Fruit fly (Drosophila melanogaster) whole organism, embryonic: ENCODE data around the gene FucTC.

Experiments
- Aef1 ChIP-seq: fragments of 200-800 bp; sonication (Bioruptor generic); IDR thresholded peaks from 3 replicates; pipeline ENCODE4 v1.3.6; 2022; ENCODE audit warnings: missing biosample characterization, missing genetic modification characterization
- BtbVII ChIP-seq: fragments of 200-800 bp; sonication (Bioruptor generic); optimal IDR thresholded peaks from 3 replicates; lab custom pipeline; 2017; ENCODE audit warnings: missing biosample characterization, mild to moderate bottlenecking, missing genetic modification characterization
- CG10274 ChIP-seq: fragments of 200-800 bp; sonication (Bioruptor generic); optimal IDR thresholded peaks from 3 replicates; lab custom pipeline; 2017; ENCODE audit warnings: missing biosample characterization, mild to moderate bottlenecking, missing genetic modification characterization
- CG11398 ChIP-seq: fragments of 200-800 bp; sonication (Bioruptor generic); optimal IDR thresholded peaks from 2 replicates; lab custom pipeline; 2016; ENCODE audit warnings: missing biosample characterization, missing genetic modification characterization
- CG11560 ChIP-seq: fragments of 200-800 bp; sonication (Bioruptor generic); IDR thresholded peaks from 3 replicates; pipeline ENCODE4 v1.3.6; 2022; ENCODE audit warnings: missing biosample characterization, missing genetic modification characterization
- CG13624 ChIP-seq: fragments of 200-800 bp; sonication (Bioruptor generic); optimal IDR thresholded peaks from 2 replicates; lab custom pipeline; 2016; ENCODE audit warnings: missing biosample characterization, missing genetic modification characterization
- CG14441 ChIP-seq: fragments of 200-800 bp; sonication (Bioruptor generic); IDR thresholded peaks from 2 replicates; pipeline ENCODE4 v1.3.6; 2022; ENCODE audit warnings: missing biosample characterization, missing genetic modification characterization
- CG14860 ChIP-seq: fragments of 200-800 bp; sonication (Bioruptor generic); IDR thresholded peaks from 3 replicates; pipeline ENCODE4 v1.3.6; 2022; ENCODE audit warnings: missing biosample characterization, missing genetic modification characterization; ENCODE audit not compliant: partially characterized antibody
- CG15073 ChIP-seq: fragments of 200-800 bp; sonication (Bioruptor generic); optimal IDR thresholded peaks from 2 replicates; lab custom pipeline; 2016; ENCODE audit warnings: missing biosample characterization, missing genetic modification characterization
- CG1792 ChIP-seq: fragments of 200-800 bp; sonication (Bioruptor generic); optimal IDR thresholded peaks from 2 replicates; lab custom pipeline; 2016; ENCODE audit warnings: missing biosample characterization, missing genetic modification characterization
- CG2712 ChIP-seq: fragments of 200-800 bp; optimal IDR thresholded peaks from 3 replicates; lab custom pipeline; 2019; ENCODE audit warnings: missing biosample characterization, mild to moderate bottlenecking, missing genetic modification characterization, moderate library complexity
- CG34376 ChIP-seq: fragments of 200-800 bp; sonication (Bioruptor generic); optimal IDR thresholded peaks from 2 replicates; lab custom pipeline; 2018; ENCODE audit warnings: missing biosample characterization, mild to moderate bottlenecking, missing genetic modification characterization
- CG34422 ChIP-seq: fragments of 200-800 bp; sonication (Bioruptor generic); IDR thresholded peaks from 3 replicates; pipeline ENCODE4 v1.3.6; 2022; ENCODE audit warnings: missing biosample characterization, missing genetic modification characterization
- CG4820 ChIP-seq: fragments of 200-800 bp; sonication (Bioruptor generic); optimal IDR thresholded peaks from 3 replicates; lab custom pipeline; 2016; ENCODE audit warnings: missing biosample characterization, missing genetic modification characterization
- CG7928 ChIP-seq: fragments of 200-800 bp; sonication (Bioruptor generic); optimal IDR thresholded peaks from 2 replicates; lab custom pipeline; 2017; ENCODE audit warnings: missing biosample characterization, mild to moderate bottlenecking, missing genetic modification characterization
- CG7987 ChIP-seq: fragments of 200-800 bp; sonication (Bioruptor generic); optimal IDR thresholded peaks from 2 replicates; lab custom pipeline; 2018; ENCODE audit warnings: missing biosample characterization, mild to moderate bottlenecking, missing genetic modification characterization, moderate library complexity
- CG8388 ChIP-seq: fragments of 200-800 bp; sonication (Bioruptor generic); optimal IDR thresholded peaks from 2 replicates; lab custom pipeline; 2019; ENCODE audit warnings: missing biosample characterization, mild to moderate bottlenecking, missing genetic modification characterization, moderate library complexity
- CG9797 ChIP-seq: fragments of 200-800 bp; sonication (Bioruptor generic); optimal IDR thresholded peaks from 3 replicates; lab custom pipeline; 2018; ENCODE audit warnings: missing biosample characterization, mild to moderate bottlenecking, missing genetic modification characterization
- CG9876 ChIP-seq: fragments of 200-800 bp; sonication (Bioruptor generic); optimal IDR thresholded peaks from 2 replicates; lab custom pipeline; 2016; ENCODE audit warnings: missing biosample characterization, missing genetic modification characterization
- CG9932 ChIP-seq: fragments of 200-800 bp; sonication (Bioruptor generic); IDR thresholded peaks from 2 replicates; pipeline ENCODE4 v1.3.6; 2022; ENCODE audit warnings: missing biosample characterization, missing genetic modification characterization
- CoRest ChIP-seq: fragments of 200-800 bp; sonication (Bioruptor generic); optimal IDR thresholded peaks from 3 replicates; lab custom pipeline; 2018; ENCODE audit warnings: missing biosample characterization, mild to moderate bottlenecking, missing genetic modification characterization, moderate library complexity
- D19B ChIP-seq: fragments of 200-800 bp; sonication (Bioruptor generic); optimal IDR thresholded peaks from 2 replicates; lab custom pipeline; 2017; ENCODE audit warnings: missing biosample characterization, mild to moderate bottlenecking, missing genetic modification characterization
- Dip3 ChIP-seq: fragments of 200-800 bp; sonication (Bioruptor generic); optimal IDR thresholded peaks from 3 replicates; lab custom pipeline; 2016; ENCODE audit warnings: missing biosample characterization, missing genetic modification characterization
- E2f2 ChIP-seq: fragments of 200-800 bp; sonication (Bioruptor generic); IDR thresholded peaks from 2 replicates; pipeline ENCODE4 v1.3.6; 2022; ENCODE audit warnings: missing biosample characterization, missing genetic modification characterization
- H15 ChIP-seq: fragments of 200-800 bp; sonication (Bioruptor generic); IDR thresholded peaks from 3 replicates; pipeline ENCODE4 v1.3.6; 2022; ENCODE audit warnings: missing biosample characterization, missing genetic modification characterization
- HLH54F ChIP-seq: fragments of 200-800 bp; sonication (Bioruptor generic); optimal IDR thresholded peaks from 3 replicates; lab custom pipeline; 2016; ENCODE audit warnings: missing biosample characterization, missing genetic modification characterization
- Hsf ChIP-seq: fragments of 200-800 bp; sonication (Bioruptor generic); optimal IDR thresholded peaks from 3 replicates; lab custom pipeline; 2016; ENCODE audit warnings: missing biosample characterization, missing genetic modification characterization
- Mes4 ChIP-seq: fragments of 200-800 bp; sonication (Bioruptor generic); optimal IDR thresholded peaks from 2 replicates; lab custom pipeline; 2016; ENCODE audit warnings: missing biosample characterization, missing genetic modification characterization
- Oli ChIP-seq: fragments of 200-800 bp; sonication (Bioruptor generic); optimal IDR thresholded peaks from 2 replicates; lab custom pipeline; 2018; ENCODE audit warnings: missing biosample characterization, mild to moderate bottlenecking, missing genetic modification characterization, moderate library complexity
- Opbp ChIP-seq: fragments of 200-800 bp; sonication (Bioruptor generic); IDR thresholded peaks from 3 replicates; pipeline ENCODE4 v1.3.6; 2022; ENCODE audit warnings: missing biosample characterization, missing genetic modification characterization; ENCODE audit not compliant: partially characterized antibody
- Ravus ChIP-seq: fragments of 200-800 bp; sonication (Bioruptor generic); IDR thresholded peaks from 2 replicates; pipeline ENCODE4 v1.3.6; 2022; ENCODE audit warnings: missing biosample characterization, missing genetic modification characterization
- Sin3A ChIP-seq: fragments of >200 bp; optimal IDR thresholded peaks from 2 replicates; lab custom pipeline; 2018
- Ssrp ChIP-seq: fragments of 200-800 bp; sonication (Bioruptor generic); optimal IDR thresholded peaks from 2 replicates; lab custom pipeline; 2018; ENCODE audit warnings: missing biosample characterization, mild to moderate bottlenecking, missing genetic modification characterization, moderate library complexity
- cas ChIP-seq: fragments of 200-800 bp; sonication (Bioruptor generic); IDR thresholded peaks from 2 replicates; pipeline ENCODE4 v1.3.6; 2022; ENCODE audit warnings: missing biosample characterization, missing genetic modification characterization
- caup ChIP-seq: fragments of 200-800 bp; sonication (Bioruptor generic); optimal IDR thresholded peaks from 3 replicates; lab custom pipeline; 2017; ENCODE audit warnings: missing biosample characterization, mild to moderate bottlenecking, missing genetic modification characterization, moderate library complexity; ENCODE audit not compliant: severe bottlenecking
- crp ChIP-seq, 2 experiments: fragments of 200-800 bp; sonication (Bioruptor generic); optimal IDR thresholded peaks; 2 replicates in 1 of 2; 3 replicates in 1 of 2; lab custom pipeline; 2017; ENCODE audit warnings: missing biosample characterization in 2 of 2, missing genetic modification characterization in 2 of 2, mild to moderate bottlenecking in 1 of 2, moderate library complexity in 1 of 2
- dati ChIP-seq: fragments of 200-800 bp; sonication (Bioruptor generic); IDR thresholded peaks from 2 replicates; pipeline ENCODE4 v1.3.6; 2022; ENCODE audit warnings: missing biosample characterization, missing genetic modification characterization
- disco-r ChIP-seq: fragments of 200-800 bp; sonication (Bioruptor generic); optimal IDR thresholded peaks from 2 replicates; lab custom pipeline; 2016; ENCODE audit warnings: missing biosample characterization, missing genetic modification characterization
- dmrt99B ChIP-seq: fragments of 200-800 bp; sonication (Bioruptor generic); optimal IDR thresholded peaks from 2 replicates; lab custom pipeline; 2018; ENCODE audit warnings: missing biosample characterization, mild to moderate bottlenecking, missing genetic modification characterization, moderate library complexity
- eyg ChIP-seq: fragments of 200-800 bp; sonication (Bioruptor generic); optimal IDR thresholded peaks from 3 replicates; lab custom pipeline; 2016; ENCODE audit warnings: missing biosample characterization, missing genetic modification characterization
- fd102C ChIP-seq: fragments of 200-800 bp; sonication (Bioruptor generic); optimal IDR thresholded peaks from 2 replicates; lab custom pipeline; 2018; ENCODE audit warnings: missing biosample characterization, mild to moderate bottlenecking, missing genetic modification characterization, moderate library complexity
- ken ChIP-seq: fragments of 200-800 bp; sonication (Bioruptor generic); IDR thresholded peaks from 3 replicates; pipeline ENCODE4 v1.3.6; 2022; ENCODE audit warnings: missing biosample characterization, missing genetic modification characterization
- row ChIP-seq: fragments of 200-800 bp; sonication (Bioruptor generic); IDR thresholded peaks from 3 replicates; pipeline ENCODE4 v1.3.6; 2022; ENCODE audit warnings: missing biosample characterization, missing genetic modification characterization
- seq ChIP-seq: fragments of 200-800 bp; sonication (Bioruptor generic); IDR thresholded peaks from 2 replicates; pipeline ENCODE4 v1.3.6; 2022; ENCODE audit warnings: missing biosample characterization, missing genetic modification characterization
- sisA ChIP-seq: fragments of 200-800 bp; sonication (Bioruptor generic); IDR thresholded peaks from 2 replicates; pipeline ENCODE4 v1.3.6; 2022; ENCODE audit warnings: missing biosample characterization, missing genetic modification characterization
- slbo ChIP-seq: fragments of 200-800 bp; sonication (Bioruptor generic); IDR thresholded peaks from 2 replicates; pipeline ENCODE4 v1.3.6; 2022; ENCODE audit warnings: missing biosample characterization, missing genetic modification characterization
- tap ChIP-seq: fragments of 200-800 bp; optimal IDR thresholded peaks from 3 replicates; lab custom pipeline; 2019; ENCODE audit warnings: missing biosample characterization, mild to moderate bottlenecking, missing genetic modification characterization, moderate library complexity
- tgo ChIP-seq: fragments of 200-800 bp; sonication (Bioruptor generic); IDR thresholded peaks from 3 replicates; pipeline ENCODE4 v1.3.6; 2022; ENCODE audit warnings: missing biosample characterization, missing genetic modification characterization
- zen2 ChIP-seq: fragments of 200-800 bp; sonication (Bioruptor generic); IDR thresholded peaks from 3 replicates; pipeline ENCODE4 v1.3.6; 2022; ENCODE audit warnings: missing biosample characterization, missing genetic modification characterization; ENCODE audit not compliant: partially characterized antibody

The FucTC gene

DNA sequence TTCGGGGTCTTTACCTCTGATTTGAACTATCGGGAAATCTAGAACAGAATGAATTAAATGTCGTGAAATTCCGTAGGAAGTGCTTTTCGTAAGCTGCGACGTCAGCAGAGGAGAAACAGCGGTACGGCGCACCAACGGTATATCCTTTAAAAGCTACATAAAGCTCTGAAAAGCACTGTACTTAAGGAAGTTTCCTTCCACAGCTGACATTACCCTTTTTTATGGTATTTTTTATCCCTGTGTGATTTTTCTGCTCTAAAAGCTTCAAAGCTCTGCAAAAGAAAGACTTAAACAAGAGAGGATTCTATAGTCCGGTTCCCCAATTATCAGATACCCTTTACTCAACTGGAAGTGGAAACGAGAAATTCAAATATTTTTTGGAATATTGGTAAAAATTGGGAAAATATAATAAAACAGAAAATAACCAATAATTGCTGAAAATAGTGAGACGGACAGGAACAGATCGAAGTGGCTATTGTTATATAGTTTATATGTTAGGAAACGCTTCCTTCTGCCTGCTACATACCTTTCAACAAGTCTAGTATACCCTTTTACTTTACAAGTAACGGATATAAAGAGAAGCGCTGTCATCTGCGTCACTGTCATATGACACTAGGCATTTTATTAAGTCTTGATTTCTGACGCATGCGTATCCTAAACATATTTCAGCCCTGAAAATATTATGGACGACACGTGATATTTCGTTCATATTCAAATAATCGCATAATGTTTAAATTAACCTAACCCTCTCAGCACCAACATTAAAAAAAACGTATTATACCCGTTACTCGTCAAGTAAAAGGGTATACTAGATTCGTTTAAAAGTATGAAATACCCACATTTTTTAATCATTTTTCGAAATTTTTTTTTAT is 6.3 kb downstream of the FucTC start, which contains the start of the genes stnA and stnB (continued):
- TF ChIP-seq H15 (GFP tag; lab: Robert Waterston, UW), result 0 out of 3 replicates have a peak, but pooled peaks have one; percentile 14
- peak; percentile 0 for TF ChIP-seq CG13624
- TF ChIP-seq tgo (GFP tag; lab: Robert Waterston, UW), result 0 out of 3 replicates have a peak, but pooled peaks have one; percentile 16
- no peak for TF ChIP-seq seq (GFP tag; lab: Robert Waterston, UW)
- TF ChIP-seq CoRest (tag; lab: Kevin White, UChicago), result peak; percentile 14
- TF ChIP-seq dmrt99B (tag; lab: Kevin White, UChicago), result peak; percentile 45
- TF ChIP-seq D19B (GFP tag; lab: Kevin White, UChicago), result peak; percentile 56
- no peak for TF ChIP-seq CG11398 (GFP tag; lab: Kevin White, UChicago)
- peak; percentile 50 for TF ChIP-seq CG7928 (GFP tag; lab: Kevin White, UChicago)
- TF ChIP-seq CG11560 (tag; lab: Robert Waterston, UW), result no peak
- TF ChIP-seq CG9932 (GFP tag; lab: Robert Waterston, UW), result peak; percentile 39; the same call in 1 of the 2 replicates
- peak; percentile 84 for TF ChIP-seq row (GFP tag; lab: Robert Waterston, UW)
- TF ChIP-seq eyg, result no peak
- TF ChIP-seq slbo (GFP tag; lab: Robert Waterston, UW), result 0 out of 2 replicates have a peak, but pooled peaks have one; percentile 24
- peak; percentile 23 for TF ChIP-seq Hsf (GFP tag; lab: Kevin White, UChicago)
- TF ChIP-seq CG14441 (GFP tag; lab: Robert Waterston, UW), result no peak
- no peak for TF ChIP-seq tap (tag; lab: Kevin White, UChicago)
- TF ChIP-seq CG7987 (GFP tag; lab: Kevin White, UChicago), result no peak
- TF ChIP-seq CG1792, result no peak
- TF ChIP-seq Mes4 (GFP tag; lab: Kevin White, UChicago), result no peak
- peak; percentile 22 for TF ChIP-seq CG2712 (tag; lab: Kevin White, UChicago)
- peak; percentile 4 for TF ChIP-seq CG34376
- TF ChIP-seq CG10274, result peak; percentile 31
- no peak for TF ChIP-seq CG8388 (GFP tag; lab: Kevin White, UChicago)
- TF ChIP-seq BtbVII, result no peak
- no peak for TF ChIP-seq CG15073 (GFP tag; lab: Kevin White, UChicago)
- no peak for TF ChIP-seq CG14860 (GFP tag; lab: Robert Waterston, UW)
- no peak for TF ChIP-seq CG9876 (GFP tag; lab: Kevin White, UChicago)
- TF ChIP-seq Aef1, result 0 out of 3 replicates have a peak, but pooled peaks have one; percentile 18
- peak; percentile 27 for TF ChIP-seq Dip3 (GFP tag; lab: Kevin White, UChicago)
- no peak for TF ChIP-seq Opbp (GFP tag; lab: Robert Waterston, UW)
- no peak for TF ChIP-seq dati
- TF ChIP-seq CG4820 (GFP tag; lab: Kevin White, UChicago), result no peak
- TF ChIP-seq Ssrp (tag; lab: Kevin White, UChicago), result no peak
- TF ChIP-seq E2f2 (GFP tag; lab: Robert Waterston, UW), result 0 out of 2 replicates have a peak, but pooled peaks have one; percentile 8
- TF ChIP-seq cas (GFP tag; lab: Robert Waterston, UW), result no peak
- no peak for TF ChIP-seq zen2 (GFP tag; lab: Robert Waterston, UW)
- no peak for TF ChIP-seq Ravus (GFP tag; lab: Robert Waterston, UW)
- TF ChIP-seq Oli (tag; lab: Kevin White, UChicago), result peak; percentile 20
- no peak for TF ChIP-seq sisA
- TF ChIP-seq Sin3A (lab: Kevin White, UChicago), result no peak
- TF ChIP-seq caup, result no peak
- no peak for TF ChIP-seq ken (GFP tag; lab: Robert Waterston, UW)
- peak; percentile 18 for TF ChIP-seq HLH54F (GFP tag; lab: Kevin White, UChicago)
- no peak for TF ChIP-seq fd102C (GFP tag; lab: Kevin White, UChicago)
- TF ChIP-seq disco-r (GFP tag; lab: Kevin White, UChicago), result no peak
- TF ChIP-seq CG9797 (GFP tag; lab: Kevin White, UChicago), result no peak
- TF ChIP-seq crp (GFP tag; optimal IDR thresholded peaks at IDR 0.05; lab: Kevin White, UChicago), result no peak
- TF ChIP-seq CG34422, result no peak
